Worm (Caenorhabditis elegans): ENCODE results near the gene mmab-1.

The mmab-1 gene

DNA sequence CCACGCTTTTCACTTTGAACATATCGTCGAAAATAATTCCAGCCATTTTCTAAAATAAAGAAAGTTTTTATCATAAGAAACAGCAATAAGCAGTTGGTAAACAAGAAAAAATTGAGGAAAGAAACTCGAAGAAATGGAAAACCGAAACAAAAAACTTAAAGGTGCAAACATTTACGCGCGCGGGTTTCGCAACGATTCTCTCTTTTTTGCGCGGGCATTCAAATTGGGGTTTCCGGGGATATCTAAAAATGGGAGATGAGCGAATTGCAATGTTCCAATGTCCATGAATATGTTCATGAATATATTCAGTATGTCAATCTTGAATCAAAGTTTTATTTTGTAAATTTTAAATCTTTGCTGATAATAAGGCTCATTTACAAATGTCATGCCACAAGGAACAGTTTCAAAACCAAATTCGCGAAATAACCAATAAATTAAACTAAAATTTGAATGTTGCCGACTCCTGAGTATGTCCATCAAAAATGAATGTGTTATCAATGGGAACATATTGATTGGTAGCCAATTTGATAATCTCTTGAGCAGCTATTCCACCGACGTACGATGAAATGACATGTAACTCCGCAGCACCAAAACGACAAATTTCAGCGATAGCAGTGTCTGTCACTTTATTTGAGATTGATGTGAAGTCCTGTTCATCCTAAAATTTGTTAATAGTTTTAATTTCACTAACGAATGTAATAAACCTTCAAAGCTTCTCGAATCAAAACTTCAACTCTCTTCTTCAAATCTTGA is 3.8 kb downstream of the mmab-1 start, which contains the start of gene rpb-8:
Gene rpb-8, minus strand, starts transcription at position 49 of the 753 bp plus-strand sequence.
- TF ChIP-seq K12H6.12 (tag; optimal IDR thresholded peaks at IDR 0.05) (no peak), sdz-38 (tag; optimal IDR thresholded peaks at IDR 0.05) (no peak), gei-17 (GFP tag; optimal IDR thresholded peaks at IDR 0.05) (no peak), hmg-1.2 (GFP tag; IDR thresholded peaks at IDR 0.05) (peak; percentile 8; the same call in 1 of the 2 replicates), efl-1 (GFP tag; optimal IDR thresholded peaks at IDR 0.05) (peak; percentile 70), tbx-9 (tag; optimal IDR thresholded peaks at IDR 0.05; ENCODE audit: borderline replicate concordance) (no peak), F33H1.4 (GFP tag; IDR thresholded peaks at IDR 0.05) (peak; percentile 83), mes-4 (tag; optimal IDR thresholded peaks at IDR 0.05) (no peak), ztf-28 (GFP tag; IDR thresholded peaks at IDR 0.05) (peak; percentile 71; the same call in 1 of the 2 replicates), snpc-3.4 (tag; optimal IDR thresholded peaks at IDR 0.05) (peak; percentile 29), cebp-1 (GFP tag; IDR thresholded peaks at IDR 0.05) (no peak), cebp-1 (tag; optimal IDR thresholded peaks at IDR 0.05) (peak; percentile 80), lin-54 (GFP tag; optimal IDR thresholded peaks at IDR 0.05) (peak; percentile 87), let-607 (tag; optimal IDR thresholded peaks at IDR 0.05) (peak; percentile 85 to 96), F22D6.2 (tag; optimal IDR thresholded peaks at IDR 0.05) (no peak), nhr-80 (tag; optimal IDR thresholded peaks at IDR 0.05) (peak; percentile 76), ztf-6 (GFP tag; IDR thresholded peaks at IDR 0.05) (no peak), mcd-1 (GFP tag; IDR thresholded peaks at IDR 0.05) (0 out of 2 replicates have a peak, but pooled peaks have one; percentile 30), ets-4 (GFP tag; optimal IDR thresholded peaks at IDR 0.05) (no peak), lin-35 (GFP tag; optimal IDR thresholded peaks at IDR 0.05) (peak in 1 of 3 experiments; percentile 72), dpl-1 (GFP tag; optimal IDR thresholded peaks at IDR 0.05) (peak; percentile 78), lag-1 (GFP tag; IDR thresholded peaks at IDR 0.05) (no peak), ceh-91 (GFP tag; IDR thresholded peaks at IDR 0.05) (0 out of 2 replicates have a peak, but pooled peaks have one; percentile 14), madf-6 (GFP tag; IDR thresholded peaks at IDR 0.05) (peak; percentile 65; the same call in 1 of the 2 replicates), D2030.7 (GFP tag; IDR thresholded peaks at IDR 0.05) (0 out of 2 replicates have a peak, but pooled peaks have one; percentile 17), Y67H2A.10 (GFP tag; conservative IDR thresholded peaks at IDR 0.05) (no peak), F23B12.7 (tag; optimal IDR thresholded peaks at IDR 0.05; ENCODE audit: insufficient read depth) (peak; percentile 52), him-1 (tag; optimal IDR thresholded peaks at IDR 0.05) (no peak), nfya-1 (tag; optimal IDR thresholded peaks at IDR 0.05; ENCODE audit: borderline replicate concordance, insufficient read depth) (no peak), attf-5 (GFP tag; optimal IDR thresholded peaks at IDR 0.05) (peak; percentile 50), lsl-1 (GFP tag; optimal IDR thresholded peaks at IDR 0.05) (peak; percentile 13)

DNA sequence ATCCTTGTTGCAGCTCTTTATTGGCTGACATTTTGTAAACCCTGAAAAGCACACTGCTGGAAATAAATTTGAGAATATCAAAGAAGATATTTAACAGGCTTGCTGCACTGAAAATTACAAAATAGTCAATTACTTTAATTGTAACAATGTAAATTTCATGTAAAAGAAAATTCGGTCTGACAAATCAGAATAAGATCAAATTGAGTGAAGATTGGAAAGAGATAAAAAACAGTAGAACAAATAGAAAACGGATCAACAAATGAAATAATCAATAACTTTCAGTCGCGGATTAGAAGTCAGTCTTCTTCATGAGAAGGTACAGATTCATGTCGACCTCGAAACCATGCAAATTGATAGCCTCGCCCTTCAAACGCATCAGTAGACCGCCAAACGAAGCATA is 4.8 kb downstream of the mmab-1 start, which contains the start of gene rars-1:
Gene rars-1, minus strand, starts transcription at position 101 of the 400 bp plus-strand sequence.
- peak; percentile 14 for TF ChIP-seq lin-54 (GFP tag; optimal IDR thresholded peaks at IDR 0.05)
- no peak for TF ChIP-seq unc-62 (GFP tag; optimal IDR thresholded peaks at IDR 0.05)
- TF ChIP-seq mcd-1 (GFP tag; IDR thresholded peaks at IDR 0.05), result no peak
- no peak for TF ChIP-seq bed-1 (GFP tag; IDR thresholded peaks at IDR 0.05)
- TF ChIP-seq ceh-79 (tag; optimal IDR thresholded peaks at IDR 0.05), result no peak
- 0 out of 2 replicates have a peak, but pooled peaks have one; percentile 56 for TF ChIP-seq ceh-58 (GFP tag; IDR thresholded peaks at IDR 0.05)
- TF ChIP-seq rcor-1 (GFP tag; IDR thresholded peaks at IDR 0.05), result no peak

Data from whole organism, young adult.